Worm (Caenorhabditis elegans) whole organism, L4/young adult: ENCODE measurements around the gene cyp-14A4.

Experiments used
- W03F9.2 ChIP-seq: fragments of 150-350 bp; optimal IDR thresholded peaks from 2 replicates; lab custom pipeline; 2014; ENCODE audit warnings: missing biosample characterization, missing genetic modification characterization
- dao-5 ChIP-seq: sonication (generic microtip); optimal IDR thresholded peaks from 2 replicates; lab custom pipeline; 2016; ENCODE audit warnings: missing genotype, missing genetic modification characterization, moderate library complexity, missing compliant biosample characterization
- him-1 ChIP-seq: sonication (generic microtip); optimal IDR thresholded peaks from 2 replicates; lab custom pipeline; 2016; ENCODE audit warnings: missing genotype, missing genetic modification reagents, missing genetic modification characterization, missing compliant biosample characterization

DNA sequence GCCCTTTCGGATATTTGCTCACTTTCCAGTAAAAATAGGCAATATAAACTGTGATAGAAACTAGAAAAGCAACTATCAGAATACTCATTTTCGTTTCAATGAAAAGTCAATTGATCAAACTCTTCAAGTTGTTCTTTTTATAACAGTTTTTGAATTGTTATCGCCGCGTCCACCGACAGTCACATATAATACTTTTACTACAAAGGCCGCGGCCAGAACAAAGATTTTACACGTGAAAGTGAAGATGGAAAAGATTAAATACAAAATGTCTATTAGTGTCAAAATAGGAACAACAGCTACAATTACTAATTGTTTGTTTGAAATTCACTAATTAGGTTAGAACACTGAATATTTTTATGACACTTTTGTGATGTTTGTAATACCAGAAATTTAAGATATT lies 14.4 kb downstream of the cyp-14A4 start, which contains the start of gene cyp-14A2:
- TF ChIP-seq him-1 (tag; lab: Kevin White, UChicago) (no peak), W03F9.2 (tag; lab: Kevin White, UChicago) (no peak), dao-5 (tag; lab: Kevin White, UChicago) (no peak)
